Worm (Caenorhabditis elegans) whole organism, L4 larva: ENCODE data around the gene col-69.

ENCODE experiments used
- ceh-20 ChIP-seq: fragments of 200-800 bp; sonication (Bioruptor generic); IDR thresholded peaks from 2 replicates; pipeline ENCODE4 v1.3.6; 2022; ENCODE audit warnings: missing genetic modification reagents, missing genetic modification characterization, missing compliant biosample characterization
- ceh-28 ChIP-seq: fragments of 150-350 bp; optimal IDR thresholded peaks from 2 replicates; lab custom pipeline; 2014; ENCODE audit warnings: missing biosample characterization, missing genetic modification reagents, missing genetic modification characterization
- ceh-82 ChIP-seq: sonication (generic microtip); optimal IDR thresholded peaks from 2 replicates; lab custom pipeline; 2017; ENCODE audit warnings: missing biosample characterization, missing genetic modification characterization
- nhr-102 ChIP-seq: sonication (generic microtip); optimal IDR thresholded peaks from 2 replicates; lab custom pipeline; 2016; ENCODE audit warnings: mild to moderate bottlenecking, missing genetic modification characterization, moderate library complexity, missing compliant biosample characterization
- nhr-237 ChIP-seq: sonication (generic microtip); optimal IDR thresholded peaks from 2 replicates; lab custom pipeline; 2017; ENCODE audit warnings: missing biosample characterization, missing genetic modification characterization
- snpc-4 ChIP-seq: fragments of 150-350 bp; optimal IDR thresholded peaks from 2 replicates; lab custom pipeline; 2014; ENCODE audit warnings: missing biosample characterization, missing genetic modification characterization
- spr-1 ChIP-seq: sonication (generic microtip); optimal IDR thresholded peaks from 2 replicates; lab custom pipeline; 2016; ENCODE audit warnings: mild to moderate bottlenecking, missing genetic modification characterization, missing compliant biosample characterization
- tag-97 ChIP-seq: fragments of 200-800 bp; sonication (Bioruptor generic); IDR thresholded peaks from 2 replicates; pipeline ENCODE4 v1.3.6; 2022; ENCODE audit warnings: missing genetic modification characterization, missing compliant biosample characterization
- unc-130 ChIP-seq: sonication (generic microtip); optimal IDR thresholded peaks from 2 replicates; lab custom pipeline; 2016; ENCODE audit warnings: missing genetic modification reagents, missing genetic modification characterization, missing compliant biosample characterization

- TF ChIP-seq nhr-102 (tag; lab: Kevin White, UChicago) (no peak), ceh-82 (tag; lab: Kevin White, UChicago) (no peak), nhr-237 (tag; lab: Kevin White, UChicago) (no peak), tag-97 (GFP tag; lab: Robert Waterston, UW) (no peak), ceh-20 (GFP tag; lab: Robert Waterston, UW) (no peak), unc-130 (no peak), spr-1 (tag; lab: Kevin White, UChicago) (no peak), ceh-28 (tag; lab: Kevin White, UChicago) (no peak), snpc-4 (tag; lab: Kevin White, UChicago) (no peak)
Measured at ce11 chrII:273872-274271, 31.7 kb downstream of the col-69 start, which contains the start of gene B0432.7.
